Fruit fly (Drosophila melanogaster) whole organism, embryonic: ENCODE results near the gene Mdh1.

Experiments used
- Atf-2 ChIP-seq: fragments of 200-800 bp; sonication (Bioruptor generic); optimal IDR thresholded peaks from 2 replicates; lab custom pipeline; 2016; ENCODE audit warnings: missing biosample characterization, missing genetic modification characterization
- Bdp1 ChIP-seq: fragments of 200-800 bp; sonication (Bioruptor generic); optimal IDR thresholded peaks from 3 replicates; lab custom pipeline; 2016; ENCODE audit warnings: missing biosample characterization, missing genetic modification characterization
- CG10267 ChIP-seq: fragments of 200-800 bp; sonication (Bioruptor generic); optimal IDR thresholded peaks from 2 replicates; lab custom pipeline; 2018; ENCODE audit warnings: missing biosample characterization, mild to moderate bottlenecking, missing genetic modification characterization, moderate library complexity
- CG11093 ChIP-seq: fragments of 200-800 bp; sonication (Bioruptor generic); IDR thresholded peaks from 3 replicates; pipeline ENCODE4 v1.3.6; 2022; ENCODE audit warnings: missing biosample characterization, missing genetic modification characterization
- CG12155 ChIP-seq: fragments of 200-800 bp; sonication (Bioruptor generic); optimal IDR thresholded peaks from 3 replicates; lab custom pipeline; 2016; ENCODE audit warnings: missing biosample characterization, missing genetic modification characterization
- CG12299 ChIP-seq: fragments of 200-800 bp; sonication (Bioruptor generic); optimal IDR thresholded peaks from 2 replicates; lab custom pipeline; 2018; ENCODE audit warnings: missing biosample characterization, mild to moderate bottlenecking, missing genetic modification characterization
- CG13775 ChIP-seq: fragments of 200-800 bp; sonication (Bioruptor generic); optimal IDR thresholded peaks from 3 replicates; lab custom pipeline; 2017; ENCODE audit warnings: missing biosample characterization, mild to moderate bottlenecking, missing genetic modification characterization
- CG16779 ChIP-seq: fragments of 200-800 bp; sonication (Bioruptor generic); IDR thresholded peaks from 2 replicates; pipeline ENCODE4 v1.3.6; 2022; ENCODE audit warnings: missing biosample characterization, missing genetic modification characterization
- CG17802 ChIP-seq: fragments of 200-800 bp; sonication (Bioruptor generic); optimal IDR thresholded peaks from 2 replicates; lab custom pipeline; 2018; ENCODE audit warnings: missing biosample characterization, mild to moderate bottlenecking, missing genetic modification characterization, moderate library complexity
- CG3163 ChIP-seq: fragments of 200-800 bp; sonication (Bioruptor generic); optimal IDR thresholded peaks from 3 replicates; lab custom pipeline; 2016; ENCODE audit warnings: missing biosample characterization, missing genetic modification characterization
- CG3847 ChIP-seq: fragments of 200-800 bp; sonication (Bioruptor generic); IDR thresholded peaks from 2 replicates; pipeline ENCODE4 v1.3.6; 2022; ENCODE audit warnings: missing biosample characterization, missing genetic modification characterization
- CG4360 ChIP-seq: fragments of 200-800 bp; sonication (Bioruptor generic); IDR thresholded peaks from 2 replicates; pipeline ENCODE4 v1.3.6; 2022; ENCODE audit warnings: missing biosample characterization, missing genetic modification characterization
- CG4730 ChIP-seq: fragments of 200-800 bp; sonication (Bioruptor generic); IDR thresholded peaks from 2 replicates; pipeline ENCODE4 v1.3.6; 2022; ENCODE audit warnings: missing biosample characterization, missing genetic modification characterization
- CG4854 ChIP-seq: fragments of 200-800 bp; sonication (Bioruptor generic); optimal IDR thresholded peaks from 2 replicates; lab custom pipeline; 2016; ENCODE audit warnings: missing biosample characterization, missing genetic modification characterization, inconsistent platforms
- CG6254 ChIP-seq: fragments of 200-800 bp; sonication (Bioruptor generic); optimal IDR thresholded peaks from 3 replicates; lab custom pipeline; 2017; ENCODE audit warnings: mild to moderate bottlenecking, missing biosample characterization, missing genetic modification reagents, missing genetic modification characterization
- Dek ChIP-seq: fragments of 200-800 bp; sonication (Bioruptor generic); optimal IDR thresholded peaks from 3 replicates; lab custom pipeline; 2019; ENCODE audit warnings: missing biosample characterization, mild to moderate bottlenecking, missing genetic modification characterization, moderate library complexity
- ERR ChIP-seq: fragments of 200-800 bp; sonication (Bioruptor generic); optimal IDR thresholded peaks from 2 replicates; lab custom pipeline; 2016; ENCODE audit warnings: missing biosample characterization, missing genetic modification characterization
- Ets97D ChIP-seq: fragments of 200-800 bp; sonication (Bioruptor generic); optimal IDR thresholded peaks from 3 replicates; lab custom pipeline; 2016; ENCODE audit warnings: missing biosample characterization, missing genetic modification characterization
- Gug ChIP-seq: fragments of 200-800 bp; sonication (Bioruptor generic); IDR thresholded peaks from 4 replicates; pipeline ENCODE4 v1.3.6; 2022; ENCODE audit warnings: missing biosample characterization, missing genetic modification characterization
- H2.0 ChIP-seq: fragments of 200-800 bp; sonication (Bioruptor generic); IDR thresholded peaks from 2 replicates; pipeline ENCODE4 v1.3.6; 2022; ENCODE audit warnings: missing biosample characterization, missing genetic modification characterization
- HHEX ChIP-seq: fragments of 200-800 bp; sonication (Bioruptor generic); optimal IDR thresholded peaks from 3 replicates; lab custom pipeline; 2017; ENCODE audit warnings: missing biosample characterization, mild to moderate bottlenecking, missing genetic modification characterization, missing genetic modification reagents
- HLH54F ChIP-seq: fragments of 200-800 bp; sonication (Bioruptor generic); optimal IDR thresholded peaks from 3 replicates; lab custom pipeline; 2016; ENCODE audit warnings: missing biosample characterization, missing genetic modification characterization
- Hsf ChIP-seq: fragments of 200-800 bp; sonication (Bioruptor generic); optimal IDR thresholded peaks from 3 replicates; lab custom pipeline; 2016; ENCODE audit warnings: missing biosample characterization, missing genetic modification characterization
- Jarid2 ChIP-seq: fragments of 200-800 bp; sonication (Bioruptor generic); optimal IDR thresholded peaks from 3 replicates; lab custom pipeline; 2017; ENCODE audit warnings: mild to moderate bottlenecking, missing biosample characterization, missing genetic modification reagents, missing genetic modification characterization
- Mes4 ChIP-seq: fragments of 200-800 bp; sonication (Bioruptor generic); optimal IDR thresholded peaks from 2 replicates; lab custom pipeline; 2016; ENCODE audit warnings: missing biosample characterization, missing genetic modification characterization
- Scr ChIP-seq: fragments of 200-800 bp; sonication (Bioruptor generic); IDR thresholded peaks from 2 replicates; pipeline ENCODE4 v1.3.6; 2022; ENCODE audit warnings: missing biosample characterization, missing genetic modification characterization; ENCODE audit not compliant: partially characterized antibody
- Xbp1 ChIP-seq: fragments of 200-800 bp; sonication (Bioruptor generic); optimal IDR thresholded peaks from 3 replicates; lab custom pipeline; 2016; ENCODE audit warnings: missing biosample characterization, mild to moderate bottlenecking, missing genetic modification characterization
- ac ChIP-seq: fragments of 200-800 bp; sonication (Bioruptor generic); optimal IDR thresholded peaks from 3 replicates; lab custom pipeline; 2017; ENCODE audit warnings: missing biosample characterization, mild to moderate bottlenecking, missing genetic modification characterization
- al ChIP-seq: fragments of 200-800 bp; sonication (Bioruptor generic); IDR thresholded peaks from 2 replicates; pipeline ENCODE4 v1.3.6; 2022; ENCODE audit warnings: missing biosample characterization, missing genetic modification characterization
- ap ChIP-seq: fragments of 200-800 bp; sonication (Bioruptor generic); IDR thresholded peaks from 2 replicates; pipeline ENCODE4 v1.3.6; 2022; ENCODE audit warnings: missing biosample characterization, missing genetic modification characterization
- ara ChIP-seq: fragments of 200-800 bp; sonication (Bioruptor generic); IDR thresholded peaks from 2 replicates; pipeline ENCODE4 v1.3.6; 2022; ENCODE audit warnings: missing biosample characterization, missing genetic modification characterization
- bcd ChIP-seq: fragments of 200-800 bp; sonication (Bioruptor generic); optimal IDR thresholded peaks from 2 replicates; lab custom pipeline; 2017; ENCODE audit warnings: missing biosample characterization, mild to moderate bottlenecking, missing genetic modification characterization
- chinmo ChIP-seq: fragments of 200-800 bp; sonication (Bioruptor generic); IDR thresholded peaks from 4 replicates; pipeline ENCODE4 v1.3.6; 2022; ENCODE audit warnings: missing biosample characterization, missing genetic modification characterization; ENCODE audit not compliant: partially characterized antibody
- dimm ChIP-seq: fragments of 200-800 bp; sonication (Bioruptor generic); IDR thresholded peaks from 2 replicates; pipeline ENCODE4 v1.3.6; 2022; ENCODE audit warnings: missing biosample characterization, missing genetic modification characterization
- dysf ChIP-seq: fragments of 200-800 bp; sonication (Bioruptor generic); IDR thresholded peaks from 3 replicates; pipeline ENCODE4 v1.3.6; 2022; ENCODE audit warnings: missing biosample characterization, missing genetic modification characterization
- ems ChIP-seq: fragments of 200-800 bp; sonication (Bioruptor generic); optimal IDR thresholded peaks from 3 replicates; lab custom pipeline; 2016; ENCODE audit warnings: missing biosample characterization, missing genetic modification characterization
- ftz-f1 ChIP-seq: fragments of 200-800 bp; sonication (Bioruptor generic); optimal IDR thresholded peaks from 2 replicates; lab custom pipeline; 2016; ENCODE audit warnings: missing biosample characterization, missing genetic modification characterization
- gro ChIP-seq: fragments of 200-800 bp; sonication (Bioruptor generic); optimal IDR thresholded peaks from 2 replicates; lab custom pipeline; 2016; ENCODE audit warnings: missing biosample characterization, missing genetic modification characterization
- gsb ChIP-seq: fragments of 200-800 bp; sonication (Bioruptor generic); IDR thresholded peaks from 2 replicates; pipeline ENCODE4 v1.3.6; 2022; ENCODE audit warnings: missing biosample characterization, missing genetic modification characterization
- hb ChIP-seq: fragments of 200-800 bp; sonication (Bioruptor generic); IDR thresholded peaks from 3 replicates; pipeline ENCODE4 v1.3.6; 2022; ENCODE audit warnings: missing biosample characterization, missing genetic modification characterization; ENCODE audit not compliant: partially characterized antibody
- nerfin-2 ChIP-seq: fragments of 200-800 bp; sonication (Bioruptor generic); IDR thresholded peaks from 2 replicates; pipeline ENCODE4 v1.3.6; 2022; ENCODE audit warnings: missing biosample characterization, missing genetic modification characterization; ENCODE audit not compliant: partially characterized antibody
- nmo ChIP-seq: fragments of 200-800 bp; sonication (Bioruptor generic); optimal IDR thresholded peaks from 2 replicates; lab custom pipeline; 2018; ENCODE audit warnings: missing biosample characterization, mild to moderate bottlenecking, missing genetic modification characterization, moderate library complexity
- odd ChIP-seq: fragments of 200-800 bp; sonication (Bioruptor generic); optimal IDR thresholded peaks from 2 replicates; lab custom pipeline; 2017; ENCODE audit warnings: missing biosample characterization, mild to moderate bottlenecking, missing genetic modification characterization
- rib ChIP-seq: fragments of 200-800 bp; sonication (Bioruptor generic); IDR thresholded peaks from 2 replicates; pipeline ENCODE4 v1.3.6; 2022; ENCODE audit warnings: missing biosample characterization, missing genetic modification characterization
- seq ChIP-seq: fragments of 200-800 bp; sonication (Bioruptor generic); IDR thresholded peaks from 2 replicates; pipeline ENCODE4 v1.3.6; 2022; ENCODE audit warnings: missing biosample characterization, missing genetic modification characterization
- slou ChIP-seq: fragments of 200-800 bp; sonication (Bioruptor generic); optimal IDR thresholded peaks from 3 replicates; lab custom pipeline; 2016; ENCODE audit warnings: missing biosample characterization, missing genetic modification characterization
- slp2 ChIP-seq: fragments of 200-800 bp; sonication (Bioruptor generic); optimal IDR thresholded peaks from 2 replicates; lab custom pipeline; 2016; ENCODE audit warnings: missing biosample characterization, missing genetic modification characterization
- so ChIP-seq: fragments of 200-800 bp; sonication (Bioruptor generic); IDR thresholded peaks from 3 replicates; pipeline ENCODE4 v1.3.6; 2022; ENCODE audit warnings: missing biosample characterization, missing genetic modification characterization
- sqz ChIP-seq: fragments of 200-800 bp; sonication (Bioruptor generic); optimal IDR thresholded peaks from 3 replicates; lab custom pipeline; 2018; ENCODE audit warnings: missing biosample characterization, mild to moderate bottlenecking, missing genetic modification characterization
- sug ChIP-seq: fragments of 200-800 bp; optimal IDR thresholded peaks from 2 replicates; lab custom pipeline; 2019; ENCODE audit warnings: missing biosample characterization, mild to moderate bottlenecking, missing genetic modification characterization, moderate library complexity
- twi ChIP-seq: fragments of 200-800 bp; optimal IDR thresholded peaks from 2 replicates; lab custom pipeline; 2019; ENCODE audit warnings: missing biosample characterization, mild to moderate bottlenecking, missing genetic modification characterization, moderate library complexity
- zen ChIP-seq: fragments of 200-800 bp; sonication (Bioruptor generic); optimal IDR thresholded peaks from 3 replicates; lab custom pipeline; 2018; ENCODE audit warnings: missing biosample characterization, mild to moderate bottlenecking, missing genetic modification characterization, moderate library complexity

Mdh1 gene

DNA sequence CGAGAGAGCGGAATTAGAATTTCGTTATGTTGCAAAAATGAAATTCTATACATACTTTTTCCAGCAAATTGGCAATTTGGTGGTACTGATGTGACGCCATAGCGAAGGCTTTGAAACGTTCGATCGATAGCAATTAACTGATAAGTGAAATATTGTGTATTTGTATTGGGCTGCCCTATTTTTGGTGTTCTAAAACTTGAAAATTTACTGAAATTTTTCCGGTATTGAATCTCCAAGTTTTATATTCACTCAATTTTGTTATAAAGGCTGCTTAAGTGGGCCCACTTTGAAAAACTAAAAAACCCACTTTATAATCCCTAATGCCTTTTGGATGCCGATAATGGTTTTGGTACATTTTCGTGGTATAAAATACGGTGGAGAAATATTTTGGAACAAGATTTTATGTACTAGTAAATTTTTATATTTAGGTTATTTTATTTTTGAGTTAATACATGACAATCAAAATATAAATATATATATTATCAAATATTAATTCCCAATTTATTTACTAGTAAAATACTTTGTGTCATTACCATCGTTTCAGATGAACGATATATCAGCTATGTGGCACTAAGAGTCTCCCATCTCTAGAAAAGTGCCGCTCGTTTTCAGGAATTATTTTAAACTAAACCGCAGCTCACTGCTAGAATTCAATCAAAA lies 33.6 kb downstream of the Mdh1 start, which contains the start of the genes Cand1 and pim (continued):
- TF ChIP-seq Bdp1 (GFP tag; lab: Kevin White, UChicago), result no peak
- no peak for TF ChIP-seq gro (GFP tag; lab: Kevin White, UChicago)
- no peak for TF ChIP-seq CG3163
- TF ChIP-seq H2.0 (GFP tag; lab: Robert Waterston, UW), result no peak
- TF ChIP-seq hb (GFP tag; lab: Robert Waterston, UW), result no peak
- TF ChIP-seq ftz-f1, result no peak
- no peak for TF ChIP-seq sqz
- no peak for TF ChIP-seq HLH54F (GFP tag; lab: Kevin White, UChicago)
- peak; percentile 54 for TF ChIP-seq CG10267 (tag; lab: Kevin White, UChicago)
- no peak for TF ChIP-seq CG4730 (GFP tag; lab: Robert Waterston, UW)
- no peak for TF ChIP-seq so (GFP tag; lab: Robert Waterston, UW)
- peak; percentile 80 for TF ChIP-seq Scr (GFP tag; lab: Robert Waterston, UW)
- TF ChIP-seq zen (tag; lab: Kevin White, UChicago), result peak; percentile 41
- no peak for TF ChIP-seq Atf-2
- no peak for TF ChIP-seq odd
- no peak for TF ChIP-seq HHEX (GFP tag; lab: Kevin White, UChicago)
- no peak for TF ChIP-seq Hsf (GFP tag; lab: Kevin White, UChicago)
- TF ChIP-seq al (GFP tag; lab: Robert Waterston, UW), result no peak
- TF ChIP-seq gsb (GFP tag; lab: Robert Waterston, UW), result no peak
- TF ChIP-seq chinmo (GFP tag; lab: Robert Waterston, UW), result 0 out of 4 replicates have a peak, but pooled peaks have one; percentile 38
- TF ChIP-seq CG4360 (GFP tag; lab: Robert Waterston, UW), result no peak
- no peak for TF ChIP-seq Gug (GFP tag; lab: Robert Waterston, UW)
- TF ChIP-seq twi, result peak; percentile 15
- TF ChIP-seq bcd, result no peak
- TF ChIP-seq nerfin-2 (GFP tag; lab: Robert Waterston, UW), result no peak
- peak; percentile 73 for TF ChIP-seq nmo (GFP tag; lab: Kevin White, UChicago)
- peak; percentile 10 for TF ChIP-seq Xbp1 (GFP tag; lab: Kevin White, UChicago)
- TF ChIP-seq CG16779 (GFP tag; lab: Robert Waterston, UW), result no peak
- no peak for TF ChIP-seq slp2
- TF ChIP-seq sug (tag; lab: Kevin White, UChicago), result peak; percentile 33
- TF ChIP-seq ERR (GFP tag; lab: Kevin White, UChicago), result no peak
- TF ChIP-seq ara (GFP tag; lab: Robert Waterston, UW), result no peak
- no peak for TF ChIP-seq CG11093
- TF ChIP-seq CG17802 (tag; lab: Kevin White, UChicago), result no peak
- TF ChIP-seq dysf (GFP tag; lab: Robert Waterston, UW), result no peak
- no peak for TF ChIP-seq CG4854
- no peak for TF ChIP-seq CG6254 (GFP tag; lab: Kevin White, UChicago)
- TF ChIP-seq Ets97D, result no peak
- TF ChIP-seq ap (GFP tag; lab: Robert Waterston, UW), result no peak
- no peak for TF ChIP-seq Dek (tag; lab: Kevin White, UChicago)
- no peak for TF ChIP-seq CG13775 (GFP tag; lab: Kevin White, UChicago)
- TF ChIP-seq CG3847 (GFP tag; lab: Robert Waterston, UW), result no peak
- TF ChIP-seq Jarid2, result no peak
- peak; percentile 23 for TF ChIP-seq CG12155 (GFP tag; lab: Kevin White, UChicago)
- TF ChIP-seq dimm (GFP tag; lab: Robert Waterston, UW), result no peak
- no peak for TF ChIP-seq ems
- no peak for TF ChIP-seq slou (GFP tag; lab: Kevin White, UChicago)
- no peak for TF ChIP-seq rib (GFP tag; lab: Robert Waterston, UW)
- no peak for TF ChIP-seq ac (GFP tag; lab: Kevin White, UChicago)
- TF ChIP-seq seq (GFP tag; lab: Robert Waterston, UW), result no peak
- no peak for TF ChIP-seq CG12299 (tag; lab: Kevin White, UChicago)
- TF ChIP-seq Mes4 (GFP tag; lab: Kevin White, UChicago), result no peak
